Comparison of ENCODE assay signal across 1 fruit fly cellular context in the genomic region with DNA sequence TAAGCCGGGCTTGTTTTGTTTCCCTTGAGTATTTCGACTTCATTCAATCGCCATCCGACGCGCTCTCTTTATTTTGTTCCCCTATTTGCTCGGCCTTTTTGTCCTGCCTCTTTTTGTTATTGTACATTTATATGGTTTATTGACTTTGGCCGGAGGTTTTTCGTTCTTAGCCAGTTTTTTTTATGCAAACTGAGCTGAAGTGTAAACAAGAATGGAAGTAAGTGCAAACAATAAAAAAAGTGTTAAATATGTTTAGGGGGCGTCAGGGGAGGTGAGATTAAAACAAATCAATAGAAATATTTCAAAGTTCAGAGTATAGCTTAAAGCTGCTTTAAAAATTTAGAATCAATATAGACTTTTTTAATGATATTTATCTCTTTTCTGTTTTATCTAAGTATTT.
TF ChIP-seq lines count a peak whose summit lies in the region.

No protein-coding gene starts in this region.

TF ChIP-seq in whole organism, prepupa, 60 proteins besides CTCF, POLR2A, EP300 and RAD21 (continued from another document):
- TF ChIP-seq CG11902 (GFP tag; optimal IDR thresholded peaks at IDR 0.05; lab: Kevin White, UChicago) (no peak), CG34406 (GFP tag; optimal IDR thresholded peaks at IDR 0.05; lab: Kevin White, UChicago) (no peak), Ets21C (GFP tag; optimal IDR thresholded peaks at IDR 0.05; lab: Kevin White, UChicago) (no peak), Lpt (GFP tag; optimal IDR thresholded peaks at IDR 0.05; lab: Kevin White, UChicago) (no peak), fd85E (GFP tag; optimal IDR thresholded peaks at IDR 0.05; lab: Kevin White, UChicago) (no peak), eg (GFP tag; IDR thresholded peaks at IDR 0.05; lab: Robert Waterston, UW) (0 out of 3 replicates have a peak, but pooled peaks have one; percentile 11), CG16779 (tag; optimal IDR thresholded peaks at IDR 0.05; lab: Kevin White, UChicago) (no peak), Sox102F (GFP tag; optimal IDR thresholded peaks at IDR 0.05; lab: Kevin White, UChicago) (peak; percentile 3), fd59A (GFP tag; optimal IDR thresholded peaks at IDR 0.05; lab: Kevin White, UChicago) (no peak), Hr38 (GFP tag; optimal IDR thresholded peaks at IDR 0.05; lab: Kevin White, UChicago) (no peak), topi (GFP tag; optimal IDR thresholded peaks at IDR 0.05; lab: Kevin White, UChicago) (peak; percentile 23), CG11294 (GFP tag; IDR thresholded peaks at IDR 0.05; lab: Robert Waterston, UW) (no peak), CG7368 (GFP tag; optimal IDR thresholded peaks at IDR 0.05; lab: Kevin White, UChicago) (no peak)
